Fruit fly (Drosophila melanogaster): ENCODE data around the gene CG3081.
A peak's percentile ranks its signal among the peaks of the same experiment; 100 is the strongest.

The CG3081 gene

dm6 chrX:4616865-4617669 is 26.7 kb downstream of the CG3081 start, which contains the start of gene peb (continued):
- TF ChIP-seq Lim3 (GFP tag; IDR thresholded peaks at IDR 0.05) (no peak), CG10209 (GFP tag; optimal IDR thresholded peaks at IDR 0.05) (peak; percentile 33), mirr (GFP tag; optimal IDR thresholded peaks at IDR 0.05) (no peak), Bdp1 (GFP tag; optimal IDR thresholded peaks at IDR 0.05) (no peak), CG15696 (tag; optimal IDR thresholded peaks at IDR 0.05) (peak; percentile 76), CG15601 (tag; optimal IDR thresholded peaks at IDR 0.05) (no peak), Mrtf (GFP tag; IDR thresholded peaks at IDR 0.05) (no peak), D19A (tag; optimal IDR thresholded peaks at IDR 0.05) (peak; percentile 18), bigmax (GFP tag; optimal IDR thresholded peaks at IDR 0.05) (no peak), CG4730 (GFP tag; IDR thresholded peaks at IDR 0.05) (no peak), CG17328 (GFP tag; IDR thresholded peaks at IDR 0.05) (0 out of 2 replicates have a peak, but pooled peaks have one; percentile 20), MESR4 (GFP tag; optimal IDR thresholded peaks at IDR 0.05) (no peak), slbo (GFP tag; IDR thresholded peaks at IDR 0.05) (no peak), CG9215 (GFP tag; IDR thresholded peaks at IDR 0.05) (0 out of 2 replicates have a peak, but pooled peaks have one; percentile 11), disco-r (GFP tag; optimal IDR thresholded peaks at IDR 0.05) (no peak), inv (GFP tag; IDR thresholded peaks at IDR 0.05; ENCODE audit: partially characterized antibody) (no peak), Trl (optimal IDR thresholded peaks at IDR 0.05) (peak; percentile 86 to 89), Trl (GFP tag; optimal IDR thresholded peaks at IDR 0.05) (peak; percentile 34), CG8924 (tag; optimal IDR thresholded peaks at IDR 0.05) (peak; percentile 50), NfI (GFP tag; optimal IDR thresholded peaks at IDR 0.05) (no peak), CG8944 (GFP tag; optimal IDR thresholded peaks at IDR 0.05) (peak; percentile 24), fd3F (GFP tag; optimal IDR thresholded peaks at IDR 0.05) (no peak), repo (GFP tag; optimal IDR thresholded peaks at IDR 0.05) (no peak), CG16779 (GFP tag; IDR thresholded peaks at IDR 0.05) (no peak), ttk (GFP tag; IDR thresholded peaks at IDR 0.05) (no peak), sna (GFP tag; IDR thresholded peaks at IDR 0.05; ENCODE audit: partially characterized antibody) (peak; percentile 54), Tbp (GFP tag; optimal IDR thresholded peaks at IDR 0.05) (no peak), mam (GFP tag; optimal IDR thresholded peaks at IDR 0.05) (peak; percentile 22), sisA (GFP tag; IDR thresholded peaks at IDR 0.05) (peak; percentile 52), ewg (GFP tag; optimal IDR thresholded peaks at IDR 0.05) (no peak), CG17385 (GFP tag; optimal IDR thresholded peaks at IDR 0.05) (peak; percentile 90), CG12744 (GFP tag; optimal IDR thresholded peaks at IDR 0.05) (no peak), CG13424 (tag; optimal IDR thresholded peaks at IDR 0.05) (peak; percentile 49), NK7.1 (GFP tag; optimal IDR thresholded peaks at IDR 0.05) (peak; percentile 57), CG31388 (GFP tag; optimal IDR thresholded peaks at IDR 0.05) (peak; percentile 21), CG18619 (GFP tag; optimal IDR thresholded peaks at IDR 0.05) (no peak), CG7745 (tag; optimal IDR thresholded peaks at IDR 0.05) (no peak), CG6272 (GFP tag; IDR thresholded peaks at IDR 0.05) (no peak), CG6654 (GFP tag; optimal IDR thresholded peaks at IDR 0.05) (no peak), CG9817 (tag; optimal IDR thresholded peaks at IDR 0.05) (no peak), Doc3 (GFP tag; IDR thresholded peaks at IDR 0.05; ENCODE audit: partially characterized antibody) (no peak; the same call in 2 of the 3 replicates), schlank (tag; optimal IDR thresholded peaks at IDR 0.05) (no peak), B-H2 (GFP tag; optimal IDR thresholded peaks at IDR 0.05) (no peak), CG18764 (GFP tag; optimal IDR thresholded peaks at IDR 0.05) (no peak), esg (GFP tag; conservative IDR thresholded peaks at IDR 0.05) (peak; percentile 45), CG5953 (GFP tag; IDR thresholded peaks at IDR 0.05) (no peak), org-1 (GFP tag; optimal IDR thresholded peaks at IDR 0.05) (peak; percentile 37), unc-4 (GFP tag; IDR thresholded peaks at IDR 0.05; ENCODE audit: partially characterized antibody) (0 out of 2 replicates have a peak, but pooled peaks have one; percentile 29), CG13775 (GFP tag; optimal IDR thresholded peaks at IDR 0.05) (peak; percentile 53), tio (GFP tag; optimal IDR thresholded peaks at IDR 0.05) (no peak)

All from whole organism, embryonic.